Worm (Caenorhabditis elegans) whole organism, L3 larva: Measurements from ENCODE around the gene irld-23.
A peak's percentile ranks its signal among the peaks of the same experiment; 100 is the strongest.

Source experiments
- R02D3.7 ChIP-seq: fragments of 150-350 bp; optimal IDR thresholded peaks from 2 replicates; lab custom pipeline; 2014; ENCODE audit warnings: missing biosample characterization, missing genetic modification characterization
- ZK546.5 ChIP-seq: sonication (generic microtip); optimal IDR thresholded peaks from 2 replicates; lab custom pipeline; 2017; ENCODE audit warnings: missing biosample characterization, missing genetic modification characterization
- ama-1 ChIP-seq: fragments of 150-350 bp; optimal IDR thresholded peaks from 2 replicates; lab custom pipeline; 2018
- ceh-16 ChIP-seq: sonication (generic microtip); optimal IDR thresholded peaks from 2 replicates; lab custom pipeline; 2017; ENCODE audit warnings: missing biosample characterization, missing genetic modification characterization
- ceh-28 ChIP-seq: fragments of 150-350 bp; optimal IDR thresholded peaks from 2 replicates; lab custom pipeline; 2014; ENCODE audit warnings: missing biosample characterization, missing genetic modification reagents, missing genetic modification characterization
- ceh-82 ChIP-seq: fragments of 150-350 bp; optimal IDR thresholded peaks from 2 replicates; lab custom pipeline; 2014; ENCODE audit warnings: missing biosample characterization, missing genetic modification characterization
- daf-12 ChIP-seq: fragments of 150-350 bp; optimal IDR thresholded peaks from 2 replicates; lab custom pipeline; 2014; ENCODE audit warnings: missing biosample characterization, missing genetic modification reagents, missing genetic modification characterization
- egl-27 ChIP-seq: sonication (generic microtip); optimal IDR thresholded peaks from 4 replicates; lab custom pipeline; 2017; ENCODE audit warnings: missing biosample characterization, missing genetic modification reagents, missing genetic modification characterization
- egl-5 ChIP-seq: fragments of 150-350 bp; optimal IDR thresholded peaks from 2 replicates; lab custom pipeline; 2017; ENCODE audit warnings: missing biosample characterization, missing genetic modification reagents, missing genetic modification characterization, inconsistent platforms
- elt-1 ChIP-seq: fragments of 150-350 bp; optimal IDR thresholded peaks from 2 replicates; lab custom pipeline; 2014; ENCODE audit warnings: missing biosample characterization, missing genetic modification characterization
- elt-3 ChIP-seq, 3 experiments: fragments of 150-350 bp in 1 of 3; sonication (generic microtip) in 2 of 3; optimal IDR thresholded peaks; 2 replicates in 2 of 3; 4 replicates in 1 of 3; lab custom pipeline; 2014 to 2017; ENCODE audit warnings: missing biosample characterization in 3 of 3, missing genetic modification characterization in 3 of 3
- eor-1 ChIP-seq, 2 experiments: fragments of 150-350 bp; optimal IDR thresholded peaks; 2 replicates each; lab custom pipeline; 2014 to 2018; ENCODE audit warnings: missing biosample characterization in 2 of 2, missing genetic modification characterization in 2 of 2
- fkh-2 ChIP-seq: fragments of 150-350 bp; optimal IDR thresholded peaks from 2 replicates; lab custom pipeline; 2014; ENCODE audit warnings: missing biosample characterization, missing genetic modification reagents, missing genetic modification characterization
- fos-1 ChIP-seq: fragments of 150-350 bp; optimal IDR thresholded peaks from 2 replicates; lab custom pipeline; 2014; ENCODE audit warnings: missing biosample characterization, missing genetic modification characterization
- hmg-11 ChIP-seq: sonication (generic microtip); optimal IDR thresholded peaks from 2 replicates; lab custom pipeline; 2016; ENCODE audit warnings: missing genetic modification characterization, missing compliant biosample characterization
- jun-1 ChIP-seq: fragments of 150-350 bp; optimal IDR thresholded peaks from 2 replicates; lab custom pipeline; 2014; ENCODE audit warnings: missing biosample characterization, missing genetic modification reagents, missing genetic modification characterization
- lin-15B ChIP-seq: fragments of 150-350 bp; optimal IDR thresholded peaks from 2 replicates; lab custom pipeline; 2014; ENCODE audit warnings: missing biosample characterization, missing genetic modification characterization
- lin-39 ChIP-seq: fragments of 150-350 bp; optimal IDR thresholded peaks from 2 replicates; lab custom pipeline; 2018; ENCODE audit warnings: missing biosample characterization, missing genetic modification reagents, missing genetic modification characterization
- lsy-12 ChIP-seq: sonication (generic microtip); optimal IDR thresholded peaks from 2 replicates; lab custom pipeline; 2016; ENCODE audit warnings: mild to moderate bottlenecking, missing genetic modification characterization, missing compliant biosample characterization
- mdl-1 ChIP-seq: fragments of 150-350 bp; optimal IDR thresholded peaks from 2 replicates; lab custom pipeline; 2014; ENCODE audit warnings: missing biosample characterization, missing genetic modification characterization
- mml-1 ChIP-seq: fragments of 150-350 bp; sonication (generic microtip); optimal IDR thresholded peaks from 3 replicates; lab custom pipeline; 2014; ENCODE audit warnings: missing biosample characterization, missing genetic modification characterization
- nfya-1 ChIP-seq: sonication (generic microtip); optimal IDR thresholded peaks from 2 replicates; lab custom pipeline; 2017; ENCODE audit warnings: missing genetic modification characterization, mild to moderate bottlenecking, missing compliant biosample characterization, antibody characterized with exemption, moderate library complexity; ENCODE audit not compliant: insufficient read depth
- nhr-11 ChIP-seq: fragments of 150-350 bp; optimal IDR thresholded peaks from 2 replicates; lab custom pipeline; 2014; ENCODE audit warnings: missing biosample characterization, missing genetic modification characterization
- nhr-12 ChIP-seq: fragments of 150-350 bp; optimal IDR thresholded peaks from 2 replicates; lab custom pipeline; 2014; ENCODE audit warnings: missing biosample characterization, missing genetic modification characterization
- nhr-23 ChIP-seq: fragments of 150-350 bp; optimal IDR thresholded peaks from 2 replicates; lab custom pipeline; 2014; ENCODE audit warnings: missing biosample characterization, missing genetic modification reagents, missing genetic modification characterization
- nhr-28 ChIP-seq: fragments of 150-350 bp; optimal IDR thresholded peaks from 2 replicates; lab custom pipeline; 2014; ENCODE audit warnings: missing biosample characterization, missing genetic modification characterization
- nhr-67 ChIP-seq: fragments of 150-350 bp; optimal IDR thresholded peaks from 2 replicates; lab custom pipeline; 2014; ENCODE audit warnings: missing biosample characterization, missing genetic modification characterization
- nhr-76 ChIP-seq: fragments of 150-350 bp; sonication (generic microtip); optimal IDR thresholded peaks from 5 replicates; lab custom pipeline; 2014; ENCODE audit warnings: missing biosample characterization, missing genetic modification characterization
- skn-1 ChIP-seq: fragments of 150-350 bp; optimal IDR thresholded peaks from 2 replicates; lab custom pipeline; 2014; ENCODE audit warnings: missing biosample characterization, missing genetic modification characterization
- snpc-4 ChIP-seq: fragments of 150-350 bp; optimal IDR thresholded peaks from 2 replicates; lab custom pipeline; 2014; ENCODE audit warnings: missing biosample characterization, missing genetic modification characterization
- tbx-2 ChIP-seq: sonication (generic microtip); optimal IDR thresholded peaks from 2 replicates; lab custom pipeline; 2016; ENCODE audit warnings: mild to moderate bottlenecking, missing genetic modification characterization, missing compliant biosample characterization
- unc-39 ChIP-seq: sonication (generic microtip); optimal IDR thresholded peaks from 4 replicates; lab custom pipeline; 2017; ENCODE audit warnings: missing biosample characterization, missing genetic modification characterization
- unc-62 ChIP-seq: fragments of 150-350 bp; sonication (generic microtip); optimal IDR thresholded peaks from 4 replicates; lab custom pipeline; 2014; ENCODE audit warnings: missing biosample characterization, missing genetic modification reagents, missing genetic modification characterization
- ztf-4 ChIP-seq: fragments of 150-350 bp; optimal IDR thresholded peaks from 2 replicates; lab custom pipeline; 2014; ENCODE audit warnings: missing biosample characterization, missing genetic modification characterization

Gene irld-23

ce11 chrX:17055481-17055835 is 25.0 kb downstream of the irld-23 start, which contains the start of gene gcy-11:
Gene gcy-11 (minus strand): TSS chrX:17055581.
- no peak for TF ChIP-seq tbx-2 (tag; lab: Kevin White, UChicago)
- TF ChIP-seq snpc-4 (tag; lab: Kevin White, UChicago), result no peak
- no peak for TF ChIP-seq nhr-76 (tag; lab: Kevin White, UChicago)
- TF ChIP-seq skn-1 (tag; lab: Kevin White, UChicago), result no peak
- TF ChIP-seq fkh-2 (tag; lab: Kevin White, UChicago), result no peak
- no peak for TF ChIP-seq mml-1 (tag; lab: Kevin White, UChicago)
- TF ChIP-seq egl-27 (tag; lab: Kevin White, UChicago), result no peak
- TF ChIP-seq daf-12 (tag; lab: Kevin White, UChicago), result no peak
- TF ChIP-seq eor-1 (tag; optimal IDR thresholded peaks at IDR 0.05; lab: Kevin White, UChicago), result no peak
- no peak for TF ChIP-seq ceh-82 (tag; lab: Kevin White, UChicago)
- no peak for TF ChIP-seq lsy-12
- no peak for TF ChIP-seq mdl-1 (tag; lab: Kevin White, UChicago)
- TF ChIP-seq nfya-1 (tag; lab: Kevin White, UChicago), result no peak
- no peak for TF ChIP-seq lin-39 (tag; lab: Kevin White, UChicago)
- TF ChIP-seq elt-3 (tag; optimal IDR thresholded peaks at IDR 0.05; lab: Kevin White, UChicago), result no peak
- TF ChIP-seq ceh-28, result no peak
- no peak for TF ChIP-seq ZK546.5 (tag; lab: Kevin White, UChicago)
- TF ChIP-seq, all 47 proteins: peak for 0

ce11 chrX:17054121-17054520 is 26.4 kb downstream of the irld-23 start:
- TF ChIP-seq nhr-23 (tag; lab: Kevin White, UChicago), result peak; percentile 4
- TF ChIP-seq elt-1 (tag; lab: Kevin White, UChicago), result no peak
- TF ChIP-seq lin-15B (tag; lab: Kevin White, UChicago), result peak; percentile 29
- TF ChIP-seq, all 47 proteins: peak for 2

- TF ChIP-seq lsy-12 (no peak), nhr-67 (tag; lab: Kevin White, UChicago) (no peak), egl-27 (tag; lab: Kevin White, UChicago) (no peak)
These were observed 35.0 kb downstream of the irld-23 start, which contains the start of gene C30G4.2 for ce11 chrX:17045529-17045928. Gene C30G4.2 (minus strand): TSS chrX:17045629.

DNA sequence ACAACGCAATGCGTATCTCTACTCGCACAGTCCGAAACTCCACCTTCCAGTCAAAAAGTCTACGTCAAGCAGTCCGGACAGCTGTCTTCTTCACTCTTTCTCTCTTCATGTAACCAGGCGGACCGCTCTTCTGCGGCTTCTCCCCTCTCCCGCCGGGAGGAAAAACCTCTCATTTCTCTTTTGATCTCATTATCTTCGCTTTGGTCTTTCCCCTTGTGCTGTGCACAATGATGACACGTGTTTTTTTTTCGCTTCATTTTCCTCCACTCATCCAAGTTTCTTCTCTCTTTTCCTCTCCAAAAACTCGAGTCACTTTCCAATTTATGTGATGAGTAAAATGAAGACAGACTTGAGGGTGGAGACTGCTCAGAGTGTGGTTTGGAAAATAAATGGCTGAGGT is 37.5 kb downstream of the irld-23 start, which contains the start of gene F35B3.7:
TSS of gene F35B3.7 (minus strand) at position 133 of the 400 bp plus-strand sequence.
- TF ChIP-seq nhr-23 (tag; lab: Kevin White, UChicago), result no peak
- peak; percentile 33 for TF ChIP-seq nhr-11 (tag; lab: Kevin White, UChicago)
- no peak for TF ChIP-seq lsy-12
- TF ChIP-seq hmg-11 (tag; lab: Kevin White, UChicago), result no peak
- no peak for TF ChIP-seq R02D3.7
- no peak for TF ChIP-seq fkh-2 (tag; lab: Kevin White, UChicago)
- no peak for TF ChIP-seq jun-1 (tag; lab: Kevin White, UChicago)
- no peak for TF ChIP-seq ceh-82 (tag; lab: Kevin White, UChicago)
- peak; percentile 46 for TF ChIP-seq lin-39 (tag; lab: Kevin White, UChicago)
- TF ChIP-seq egl-5 (tag; lab: Kevin White, UChicago), result peak; percentile 48
- TF ChIP-seq nhr-12 (tag; lab: Kevin White, UChicago), result no peak
- no peak for TF ChIP-seq unc-62
- no peak for TF ChIP-seq fos-1 (tag; lab: Kevin White, UChicago)

DNA sequence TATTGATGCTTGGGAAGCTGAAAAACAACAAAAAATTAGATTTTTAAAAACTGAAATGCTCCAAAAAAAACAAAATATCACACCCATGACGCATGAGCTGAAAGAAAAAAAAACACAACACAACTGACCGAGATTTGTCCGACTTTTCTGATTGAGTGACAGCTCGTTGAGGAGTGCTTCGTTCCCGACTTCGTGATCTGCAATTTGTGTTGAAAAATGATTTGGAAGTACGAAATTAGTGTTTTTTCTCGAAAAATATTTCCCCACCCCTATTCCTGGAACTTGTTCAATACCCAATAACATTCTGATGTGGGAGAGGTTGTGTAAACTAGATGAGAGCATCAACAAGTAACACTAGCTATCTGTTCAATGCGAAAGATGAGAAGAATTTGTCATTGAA is 38.9 kb downstream of the irld-23 start:
- TF ChIP-seq ceh-28 (no peak), nhr-28 (tag; lab: Kevin White, UChicago) (no peak), nhr-11 (tag; lab: Kevin White, UChicago) (no peak), snpc-4 (tag; lab: Kevin White, UChicago) (no peak), ama-1 (lab: Kevin White, UChicago) (no peak), unc-39 (tag; lab: Kevin White, UChicago) (no peak), ceh-16 (tag; lab: Kevin White, UChicago) (no peak), ztf-4 (tag; lab: Kevin White, UChicago) (no peak)
